Worm (Caenorhabditis elegans) whole organism, mixed stage, embryonic: ENCODE results near the gene coa-1.
A peak's percentile ranks its signal among the peaks of the same experiment; 100 is the strongest.

ENCODE experiments used
- M03D4.4 ChIP-seq: sonication (generic microtip); optimal IDR thresholded peaks from 2 replicates; lab custom pipeline; 2017; ENCODE audit warnings: mild to moderate bottlenecking, missing genetic modification characterization, missing compliant biosample characterization
- bed-3 ChIP-seq: fragments of 200-800 bp; sonication (Bioruptor generic); optimal IDR thresholded peaks from 3 replicates; lab custom pipeline; 2018; ENCODE audit warnings: mild to moderate bottlenecking, missing genetic modification characterization, moderate library complexity, missing compliant biosample characterization
- blmp-1 ChIP-seq: fragments of 150-350 bp; optimal IDR thresholded peaks from 2 replicates; lab custom pipeline; 2014; ENCODE audit warnings: missing biosample characterization, missing genetic modification characterization
- ceh-39 ChIP-seq: fragments of 150-350 bp; optimal IDR thresholded peaks from 2 replicates; lab custom pipeline; 2014; ENCODE audit warnings: missing biosample characterization, missing genetic modification characterization
- ceh-43 ChIP-seq: fragments of 200-800 bp; sonication (Bioruptor generic); optimal IDR thresholded peaks from 2 replicates; lab custom pipeline; 2018; ENCODE audit warnings: mild to moderate bottlenecking, missing genetic modification characterization, moderate library complexity, missing compliant biosample characterization
- ceh-83 ChIP-seq: fragments of 200-800 bp; sonication (Bioruptor generic); optimal IDR thresholded peaks from 2 replicates; lab custom pipeline; 2018; ENCODE audit warnings: mild to moderate bottlenecking, missing genetic modification characterization, missing compliant biosample characterization
- ces-1 ChIP-seq: fragments of 150-350 bp; optimal IDR thresholded peaks from 2 replicates; lab custom pipeline; 2014; ENCODE audit warnings: missing biosample characterization, missing genetic modification reagents, missing genetic modification characterization
- cnd-1 ChIP-seq: fragments of 200-800 bp; sonication (Bioruptor generic); optimal IDR thresholded peaks from 2 replicates; lab custom pipeline; 2018; ENCODE audit warnings: mild to moderate bottlenecking, missing genetic modification characterization, missing compliant biosample characterization
- drap-1 ChIP-seq: fragments of 200-800 bp; sonication (Bioruptor generic); optimal IDR thresholded peaks from 3 replicates; lab custom pipeline; 2018; ENCODE audit warnings: mild to moderate bottlenecking, missing genetic modification characterization, missing compliant biosample characterization
- elt-1 ChIP-seq: sonication (generic microtip); optimal IDR thresholded peaks from 2 replicates; lab custom pipeline; 2017; ENCODE audit warnings: missing genetic modification characterization, mild to moderate bottlenecking, missing compliant biosample characterization, antibody characterized with exemption, moderate library complexity, borderline replicate concordance; ENCODE audit not compliant: insufficient read depth
- elt-3 ChIP-seq: fragments of 150-350 bp; optimal IDR thresholded peaks from 2 replicates; lab custom pipeline; 2014; ENCODE audit warnings: missing biosample characterization, missing genetic modification characterization
- flh-1 ChIP-seq: fragments of 200-800 bp; sonication (Bioruptor generic); optimal IDR thresholded peaks from 2 replicates; lab custom pipeline; 2018; ENCODE audit warnings: mild to moderate bottlenecking, missing genetic modification characterization, moderate library complexity, missing compliant biosample characterization
- ham-2 ChIP-seq: fragments of 200-800 bp; sonication (Bioruptor generic); optimal IDR thresholded peaks from 2 replicates; lab custom pipeline; 2018; ENCODE audit warnings: mild to moderate bottlenecking, missing genetic modification characterization, missing compliant biosample characterization
- hlh-1 ChIP-seq: fragments of 150-350 bp; optimal IDR thresholded peaks from 2 replicates; lab custom pipeline; 2014; ENCODE audit warnings: missing biosample characterization, missing genetic modification reagents, missing genetic modification characterization
- lin-13 ChIP-seq: fragments of 150-350 bp; optimal IDR thresholded peaks from 2 replicates; lab custom pipeline; 2014; ENCODE audit warnings: missing biosample characterization, missing genetic modification characterization
- lin-32 ChIP-seq: fragments of 200-800 bp; sonication (Bioruptor generic); optimal IDR thresholded peaks from 2 replicates; lab custom pipeline; 2018; ENCODE audit warnings: mild to moderate bottlenecking, missing genetic modification characterization, missing compliant biosample characterization
- lsy-2 ChIP-seq: fragments of 150-350 bp; optimal IDR thresholded peaks from 2 replicates; lab custom pipeline; 2014; ENCODE audit warnings: missing biosample characterization, missing genetic modification characterization
- mab-5 ChIP-seq: fragments of 150-350 bp; optimal IDR thresholded peaks from 2 replicates; lab custom pipeline; 2014; ENCODE audit warnings: missing biosample characterization, missing genetic modification characterization
- mep-1 ChIP-seq: fragments of 150-350 bp; optimal IDR thresholded peaks from 2 replicates; lab custom pipeline; 2017; ENCODE audit warnings: missing biosample characterization, missing genetic modification reagents, missing genetic modification characterization, inconsistent platforms
- mls-2 ChIP-seq: sonication (generic microtip); optimal IDR thresholded peaks from 2 replicates; lab custom pipeline; 2016; ENCODE audit warnings: mild to moderate bottlenecking, missing genetic modification characterization, moderate library complexity, missing compliant biosample characterization
- nhr-12 ChIP-seq: fragments of 150-350 bp; optimal IDR thresholded peaks from 2 replicates; lab custom pipeline; 2014; ENCODE audit warnings: missing biosample characterization, missing genetic modification characterization
- nhr-2 ChIP-seq: fragments of 150-350 bp; optimal IDR thresholded peaks from 2 replicates; lab custom pipeline; 2014; ENCODE audit warnings: missing biosample characterization, missing genetic modification characterization
- nhr-237 ChIP-seq: fragments of 150-350 bp; optimal IDR thresholded peaks from 2 replicates; lab custom pipeline; 2014; ENCODE audit warnings: missing biosample characterization, missing genetic modification characterization
- nhr-28 ChIP-seq: fragments of 150-350 bp; optimal IDR thresholded peaks from 2 replicates; lab custom pipeline; 2014; ENCODE audit warnings: missing biosample characterization, missing genetic modification characterization
- nhr-76 ChIP-seq: sonication (generic microtip); optimal IDR thresholded peaks from 2 replicates; lab custom pipeline; 2017; ENCODE audit warnings: missing biosample characterization, missing genetic modification characterization
- pha-4 ChIP-seq: fragments of 150-350 bp; optimal IDR thresholded peaks from 2 replicates; lab custom pipeline; 2018; ENCODE audit warnings: missing biosample characterization, missing genetic modification reagents, missing genetic modification characterization
- sem-2 ChIP-seq: fragments of 200-800 bp; sonication (Bioruptor generic); optimal IDR thresholded peaks from 2 replicates; lab custom pipeline; 2018; ENCODE audit warnings: mild to moderate bottlenecking, missing genetic modification characterization, missing compliant biosample characterization
- snpc-4 ChIP-seq: fragments of 150-350 bp; optimal IDR thresholded peaks from 2 replicates; lab custom pipeline; 2014; ENCODE audit warnings: missing biosample characterization, missing genetic modification characterization
- sptf-1 ChIP-seq: sonication (generic microtip); optimal IDR thresholded peaks from 2 replicates; lab custom pipeline; 2017; ENCODE audit warnings: mild to moderate bottlenecking, missing genetic modification characterization, moderate library complexity, missing compliant biosample characterization
- tbx-8 ChIP-seq: fragments of 200-800 bp; sonication (Bioruptor generic); optimal IDR thresholded peaks from 2 replicates; lab custom pipeline; 2018; ENCODE audit warnings: mild to moderate bottlenecking, missing genetic modification characterization, moderate library complexity, missing compliant biosample characterization
- unc-120 ChIP-seq: sonication (generic microtip); optimal IDR thresholded peaks from 2 replicates; lab custom pipeline; 2017; ENCODE audit warnings: missing genetic modification characterization, missing compliant biosample characterization; ENCODE audit not compliant: poor library complexity, severe bottlenecking
- unc-39 ChIP-seq: fragments of 150-350 bp; optimal IDR thresholded peaks from 2 replicates; lab custom pipeline; 2014; ENCODE audit warnings: missing biosample characterization, missing genetic modification characterization
- unc-62 ChIP-seq: fragments of 150-350 bp; optimal IDR thresholded peaks from 2 replicates; lab custom pipeline; 2014; ENCODE audit warnings: missing biosample characterization, missing genetic modification reagents, missing genetic modification characterization
- zip-8 ChIP-seq: fragments of 150-350 bp; optimal IDR thresholded peaks from 2 replicates; lab custom pipeline; 2014; ENCODE audit warnings: missing biosample characterization, missing genetic modification characterization
- ztf-11 ChIP-seq: fragments of 150-350 bp; optimal IDR thresholded peaks from 2 replicates; lab custom pipeline; 2014; ENCODE audit warnings: missing biosample characterization, missing genetic modification characterization

Gene coa-1

DNA sequence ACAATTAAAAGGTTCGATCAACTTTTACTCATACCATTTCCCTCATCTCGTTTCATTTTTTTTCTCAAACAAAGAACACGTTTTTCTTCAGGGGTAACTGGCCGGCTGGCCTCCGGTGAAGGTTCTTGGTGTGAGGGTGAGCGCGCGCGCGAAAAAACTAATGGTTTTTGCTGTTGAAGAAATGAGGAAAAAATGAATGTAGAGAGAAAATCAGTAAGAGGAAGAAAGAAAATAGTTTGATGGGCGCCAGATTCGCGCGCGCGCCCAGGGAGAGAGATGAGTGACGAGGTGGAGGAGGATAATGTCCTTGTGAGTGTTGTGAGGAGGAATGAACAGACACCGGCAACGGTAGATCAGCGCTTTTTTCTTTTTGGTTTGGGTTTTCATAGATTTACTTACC is 34.1 kb upstream of the coa-1 start:
- no peak for TF ChIP-seq lsy-2 (tag; lab: Kevin White, UChicago)
- TF ChIP-seq, all 35 proteins: peak for 0

DNA sequence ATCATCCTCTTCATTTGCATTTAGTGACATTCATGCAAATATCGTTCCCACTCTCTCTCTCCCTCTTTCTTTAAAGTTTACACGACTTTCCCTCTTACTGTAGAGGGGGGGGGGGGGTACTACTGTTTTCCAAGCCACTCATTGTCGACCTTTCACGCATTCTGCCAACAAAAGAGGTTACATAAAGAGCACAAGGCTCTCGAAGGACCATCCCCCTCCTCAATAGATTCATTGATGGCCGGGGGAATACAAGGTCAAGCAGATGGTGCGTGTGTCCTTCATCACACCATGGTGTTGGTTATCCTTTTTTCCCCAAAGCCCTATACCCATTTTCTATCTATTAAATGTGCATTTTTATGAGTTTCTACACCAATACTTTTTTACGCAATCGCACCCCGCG is 32.1 kb upstream of the coa-1 start:
- TF ChIP-seq nhr-237 (tag; lab: Kevin White, UChicago) (no peak), lin-32 (GFP tag; lab: Kevin White, UChicago) (no peak), ztf-11 (tag; lab: Kevin White, UChicago) (no peak), cnd-1 (peak; percentile 63), ceh-43 (GFP tag; lab: Kevin White, UChicago) (no peak), mls-2 (tag; lab: Kevin White, UChicago) (peak; percentile 37), ceh-83 (GFP tag; lab: Kevin White, UChicago) (no peak), mep-1 (tag; lab: Kevin White, UChicago) (no peak), nhr-2 (tag; lab: Kevin White, UChicago) (peak; percentile 87), lin-13 (tag; lab: Kevin White, UChicago) (no peak), sptf-1 (no peak), pha-4 (tag; lab: Kevin White, UChicago) (no peak), tbx-8 (no peak), mab-5 (tag; lab: Kevin White, UChicago) (no peak), M03D4.4 (tag; lab: Kevin White, UChicago) (no peak), elt-1 (tag; lab: Kevin White, UChicago) (no peak), ham-2 (GFP tag; lab: Kevin White, UChicago) (peak; percentile 18), nhr-76 (tag; lab: Kevin White, UChicago) (no peak), bed-3 (GFP tag; lab: Kevin White, UChicago) (no peak), elt-3 (tag; lab: Kevin White, UChicago) (no peak), snpc-4 (tag; lab: Kevin White, UChicago) (no peak), hlh-1 (tag; lab: Kevin White, UChicago) (no peak)

- TF ChIP-seq flh-1 (no peak), nhr-237 (tag; lab: Kevin White, UChicago) (no peak), mab-5 (tag; lab: Kevin White, UChicago) (no peak), unc-62 (GFP tag; lab: Kevin White, UChicago) (peak; percentile 64), unc-39 (no peak), unc-120 (tag; lab: Kevin White, UChicago) (no peak), zip-8 (tag; lab: Kevin White, UChicago) (no peak), blmp-1 (tag; lab: Kevin White, UChicago) (no peak), nhr-2 (tag; lab: Kevin White, UChicago) (peak; percentile 77), nhr-12 (tag; lab: Kevin White, UChicago) (no peak), pha-4 (tag; lab: Kevin White, UChicago) (peak; percentile 4), snpc-4 (tag; lab: Kevin White, UChicago) (no peak), M03D4.4 (tag; lab: Kevin White, UChicago) (no peak), ceh-39 (no peak), nhr-28 (no peak), ham-2 (GFP tag; lab: Kevin White, UChicago) (no peak), ceh-43 (GFP tag; lab: Kevin White, UChicago) (no peak), sptf-1 (no peak), mls-2 (tag; lab: Kevin White, UChicago) (peak; percentile 19)
- TF ChIP-seq, all 35 proteins: peak for 4
Measured at ce11 chrIV:174115-174514, 31.0 kb upstream of the coa-1 start.

DNA sequence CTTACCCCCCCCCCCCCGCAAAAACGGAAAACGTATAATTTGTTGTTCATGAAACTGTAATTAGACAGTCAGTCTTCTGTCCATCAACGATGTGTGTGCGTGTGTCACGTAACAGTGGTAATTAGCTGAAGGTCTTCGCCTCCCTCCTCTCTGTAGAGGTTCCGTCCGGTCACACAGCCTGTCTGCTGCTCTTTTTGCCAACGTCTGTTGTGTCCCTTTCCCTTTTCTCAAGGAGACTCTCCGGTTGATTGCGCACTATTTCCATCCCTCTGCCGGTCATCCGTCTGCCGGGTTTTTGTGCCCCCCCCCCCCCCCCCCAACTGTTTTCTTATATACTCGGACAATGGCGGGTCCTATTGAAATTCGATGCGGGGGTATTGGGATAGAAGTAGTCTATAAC is 29.4 kb upstream of the coa-1 start:
- TF ChIP-seq sptf-1 (peak; percentile 86), pha-4 (tag; lab: Kevin White, UChicago) (no peak), mep-1 (tag; lab: Kevin White, UChicago) (no peak), M03D4.4 (tag; lab: Kevin White, UChicago) (peak; percentile 14), bed-3 (GFP tag; lab: Kevin White, UChicago) (no peak), ces-1 (GFP tag; lab: Kevin White, UChicago) (no peak), unc-120 (tag; lab: Kevin White, UChicago) (no peak), nhr-2 (tag; lab: Kevin White, UChicago) (peak; percentile 99), nhr-12 (tag; lab: Kevin White, UChicago) (no peak), cnd-1 (peak; percentile 90), tbx-8 (peak; percentile 6), nhr-76 (tag; lab: Kevin White, UChicago) (no peak), sem-2 (no peak), unc-39 (no peak), nhr-28 (no peak), nhr-237 (tag; lab: Kevin White, UChicago) (no peak), elt-1 (tag; lab: Kevin White, UChicago) (no peak), hlh-1 (tag; lab: Kevin White, UChicago) (no peak), ceh-83 (GFP tag; lab: Kevin White, UChicago) (no peak), lsy-2 (tag; lab: Kevin White, UChicago) (no peak), mab-5 (tag; lab: Kevin White, UChicago) (no peak), ceh-39 (no peak), drap-1 (GFP tag; lab: Kevin White, UChicago) (peak; percentile 46), ham-2 (GFP tag; lab: Kevin White, UChicago) (peak; percentile 29), ceh-43 (GFP tag; lab: Kevin White, UChicago) (peak; percentile 81), lin-32 (GFP tag; lab: Kevin White, UChicago) (peak; percentile 59), zip-8 (tag; lab: Kevin White, UChicago) (no peak), flh-1 (peak; percentile 15), unc-62 (GFP tag; lab: Kevin White, UChicago) (peak; percentile 65), snpc-4 (tag; lab: Kevin White, UChicago) (no peak), lin-13 (tag; lab: Kevin White, UChicago) (peak; percentile 27), mls-2 (tag; lab: Kevin White, UChicago) (peak; percentile 89), blmp-1 (tag; lab: Kevin White, UChicago) (no peak), elt-3 (tag; lab: Kevin White, UChicago) (no peak), ztf-11 (tag; lab: Kevin White, UChicago) (peak; percentile 56)
